Fruit fly (Drosophila melanogaster) whole organism, adult: ENCODE measurements around the gene Eig71Ei.

Source experiments
- CG12768 ChIP-seq: fragments of 200-800 bp; sonication (Bioruptor generic); optimal IDR thresholded peaks from 2 replicates; lab custom pipeline; 2017; ENCODE audit warnings: missing biosample characterization, missing genetic modification characterization, mild to moderate bottlenecking, moderate library complexity, missing genetic modification reagents
- CG1620 ChIP-seq: fragments of 200-800 bp; sonication (Bioruptor generic); optimal IDR thresholded peaks from 2 replicates; lab custom pipeline; 2016; ENCODE audit warnings: missing biosample characterization, missing genetic modification characterization
- CG5204 ChIP-seq: fragments of 200-800 bp; sonication (Bioruptor generic); optimal IDR thresholded peaks from 2 replicates; lab custom pipeline; 2016; ENCODE audit warnings: missing biosample characterization, missing genetic modification characterization
- CG7045 ChIP-seq: fragments of 200-800 bp; sonication (Bioruptor generic); optimal IDR thresholded peaks from 2 replicates; lab custom pipeline; 2017; ENCODE audit warnings: missing biosample characterization, mild to moderate bottlenecking, missing genetic modification characterization
- Crg-1 ChIP-seq: fragments of 200-800 bp; sonication (Bioruptor generic); optimal IDR thresholded peaks from 2 replicates; lab custom pipeline; 2016; ENCODE audit warnings: missing biosample characterization, missing genetic modification characterization
- Mnt ChIP-seq: fragments of 200-800 bp; sonication (Bioruptor generic); optimal IDR thresholded peaks from 2 replicates; lab custom pipeline; 2016; ENCODE audit warnings: missing biosample characterization, mild to moderate bottlenecking, missing genetic modification characterization
- bab1 ChIP-seq: fragments of 200-800 bp; sonication (Bioruptor generic); optimal IDR thresholded peaks from 3 replicates; lab custom pipeline; 2019; ENCODE audit warnings: missing biosample characterization, mild to moderate bottlenecking, missing genetic modification characterization, moderate library complexity
- cic ChIP-seq: fragments of 200-800 bp; sonication (Bioruptor generic); optimal IDR thresholded peaks from 2 replicates; lab custom pipeline; 2017; ENCODE audit warnings: missing biosample characterization, mild to moderate bottlenecking, missing genetic modification characterization, moderate library complexity
- cnc ChIP-seq, 2 experiments: fragments of >200 bp; optimal IDR thresholded peaks; 2 replicates each; lab custom pipeline; 2017
- kay ChIP-seq: fragments of 200-800 bp; sonication (Bioruptor generic); peaks from one replicate; lab custom pipeline; 2016; ENCODE audit warnings: missing biosample characterization, missing genetic modification characterization, borderline replicate concordance
- pad ChIP-seq: fragments of 200-800 bp; sonication (Bioruptor generic); optimal IDR thresholded peaks from 3 replicates; lab custom pipeline; 2017; ENCODE audit warnings: missing biosample characterization, missing genetic modification characterization, mild to moderate bottlenecking, moderate library complexity, missing genetic modification reagents

- TF ChIP-seq CG7045 (no peak), Mnt (GFP tag; lab: Kevin White, UChicago) (no peak), bab1 (GFP tag; lab: Kevin White, UChicago) (no peak), cnc (optimal IDR thresholded peaks at IDR 0.05; lab: Kevin White, UChicago) (no peak), kay (GFP tag; lab: Kevin White, UChicago) (no peak), CG1620 (GFP tag; lab: Kevin White, UChicago) (no peak), pad (GFP tag; lab: Kevin White, UChicago) (no peak), Crg-1 (GFP tag; lab: Kevin White, UChicago) (no peak), CG5204 (GFP tag; lab: Kevin White, UChicago) (no peak), cic (GFP tag; lab: Kevin White, UChicago) (no peak), CG12768 (GFP tag; lab: Kevin White, UChicago) (no peak)
These were observed 4.8 kb downstream of the Eig71Ei start for dm6 chr3L:15664199-15664794.
